Fruit fly (Drosophila melanogaster): Measurements from ENCODE around the gene CG8010.

The CG8010 gene

DNA sequence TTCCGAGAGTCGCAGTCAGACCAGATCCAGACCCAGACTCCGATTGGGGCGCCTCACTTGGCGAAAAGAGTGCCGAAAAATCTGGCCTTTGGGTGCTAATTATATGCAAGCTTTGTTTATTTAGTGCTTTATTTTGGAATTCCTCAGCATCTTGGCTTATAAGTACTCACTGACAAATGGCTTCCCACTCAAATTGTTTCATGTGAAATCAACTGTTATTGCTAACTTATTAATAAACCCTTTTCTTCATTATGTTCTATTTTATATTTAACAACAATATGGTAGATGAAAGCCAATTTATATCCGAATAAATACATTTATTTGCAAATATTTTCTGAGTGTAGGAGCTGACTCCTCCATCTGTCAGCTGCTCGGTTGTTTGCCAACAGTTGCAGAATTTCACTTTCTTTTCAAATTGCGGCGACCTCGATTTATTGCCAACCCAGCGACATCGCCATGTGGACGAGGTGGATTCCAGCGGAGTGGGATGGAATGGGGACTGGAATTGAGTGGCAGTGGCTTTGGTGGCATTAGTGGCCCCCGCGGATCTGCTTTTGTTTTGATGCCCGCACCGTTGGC, 38.8 kb downstream of the CG8010 start:
- peak; percentile 54 for TF ChIP-seq Pif1B (GFP tag; optimal IDR thresholded peaks at IDR 0.05)
- no peak for TF ChIP-seq rn (GFP tag; IDR thresholded peaks at IDR 0.05)
- peak; percentile 82 for TF ChIP-seq CG8301 (tag; optimal IDR thresholded peaks at IDR 0.05)
- TF ChIP-seq CG10348 (GFP tag; IDR thresholded peaks at IDR 0.05) = no peak
- TF ChIP-seq D1 (tag; optimal IDR thresholded peaks at IDR 0.05) = peak; percentile 45
- TF ChIP-seq CG12605 (GFP tag; IDR thresholded peaks at IDR 0.05) = 0 out of 2 replicates have a peak, but pooled peaks have one; percentile 11
- TF ChIP-seq CG4496 (GFP tag; IDR thresholded peaks at IDR 0.05) = no peak
- TF ChIP-seq fd96Ca (GFP tag; IDR thresholded peaks at IDR 0.05) = 0 out of 3 replicates have a peak, but pooled peaks have one; percentile 31
- TF ChIP-seq Pif1A (GFP tag; optimal IDR thresholded peaks at IDR 0.05) = peak; percentile 74
- TF ChIP-seq CG8159 (tag; optimal IDR thresholded peaks at IDR 0.05) = peak; percentile 66
- TF ChIP-seq CG13204 (GFP tag; optimal IDR thresholded peaks at IDR 0.05) = no peak
- TF ChIP-seq EcR (GFP tag; optimal IDR thresholded peaks at IDR 0.05) = no peak
- TF ChIP-seq CG14655 (GFP tag; optimal IDR thresholded peaks at IDR 0.05) = peak; percentile 79
- TF ChIP-seq CG17806 (tag; optimal IDR thresholded peaks at IDR 0.05) = peak; percentile 51
- TF ChIP-seq CG34367 (tag; optimal IDR thresholded peaks at IDR 0.05) = peak; percentile 20
- TF ChIP-seq CG15710 (tag; optimal IDR thresholded peaks at IDR 0.05) = peak; percentile 49
- peak; percentile 42; the same call in 1 of the 2 replicates for TF ChIP-seq Ets98B (GFP tag; IDR thresholded peaks at IDR 0.05)

DNA sequence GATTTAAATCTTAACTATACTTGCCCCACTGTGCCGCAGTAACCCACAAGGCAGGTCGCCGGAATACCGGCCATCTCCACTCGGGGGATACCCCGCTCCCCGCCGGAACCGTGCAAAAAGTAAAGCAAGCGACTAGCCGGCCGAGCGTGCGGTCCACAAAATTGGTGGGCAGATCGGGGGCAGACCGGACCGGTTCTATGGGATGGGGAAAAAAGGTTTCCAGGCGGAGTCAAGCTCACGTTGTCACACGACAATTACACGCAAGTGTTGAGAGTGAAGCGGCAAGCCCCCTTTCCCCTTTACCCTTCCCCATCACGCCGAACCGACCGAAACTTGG, 43.4 kb downstream of the CG8010 start:
- TF ChIP-seq CG12605 (GFP tag; IDR thresholded peaks at IDR 0.05) (no peak), Ets98B (GFP tag; IDR thresholded peaks at IDR 0.05) (no peak), Pif1A (GFP tag; optimal IDR thresholded peaks at IDR 0.05) (no peak), D1 (tag; optimal IDR thresholded peaks at IDR 0.05) (no peak), fd96Ca (GFP tag; IDR thresholded peaks at IDR 0.05) (no peak), CG8159 (tag; optimal IDR thresholded peaks at IDR 0.05) (no peak), CG13204 (GFP tag; optimal IDR thresholded peaks at IDR 0.05) (peak; percentile 93), CG32121 (GFP tag; IDR thresholded peaks at IDR 0.05) (0 out of 2 replicates have a peak, but pooled peaks have one; percentile 12), CG8301 (tag; optimal IDR thresholded peaks at IDR 0.05) (no peak), rn (GFP tag; IDR thresholded peaks at IDR 0.05) (no peak), CG9948 (tag; optimal IDR thresholded peaks at IDR 0.05) (no peak), CG15710 (tag; optimal IDR thresholded peaks at IDR 0.05) (no peak), CG14655 (GFP tag; optimal IDR thresholded peaks at IDR 0.05) (no peak), CG10348 (GFP tag; IDR thresholded peaks at IDR 0.05) (0 out of 2 replicates have a peak, but pooled peaks have one; percentile 28), CG34367 (tag; optimal IDR thresholded peaks at IDR 0.05) (no peak), Snoo (tag; optimal IDR thresholded peaks at IDR 0.05) (no peak), EcR (GFP tag; optimal IDR thresholded peaks at IDR 0.05) (peak; percentile 35), gl (tag; optimal IDR thresholded peaks at IDR 0.05) (no peak), CG4496 (GFP tag; IDR thresholded peaks at IDR 0.05) (peak; percentile 74)

DNA sequence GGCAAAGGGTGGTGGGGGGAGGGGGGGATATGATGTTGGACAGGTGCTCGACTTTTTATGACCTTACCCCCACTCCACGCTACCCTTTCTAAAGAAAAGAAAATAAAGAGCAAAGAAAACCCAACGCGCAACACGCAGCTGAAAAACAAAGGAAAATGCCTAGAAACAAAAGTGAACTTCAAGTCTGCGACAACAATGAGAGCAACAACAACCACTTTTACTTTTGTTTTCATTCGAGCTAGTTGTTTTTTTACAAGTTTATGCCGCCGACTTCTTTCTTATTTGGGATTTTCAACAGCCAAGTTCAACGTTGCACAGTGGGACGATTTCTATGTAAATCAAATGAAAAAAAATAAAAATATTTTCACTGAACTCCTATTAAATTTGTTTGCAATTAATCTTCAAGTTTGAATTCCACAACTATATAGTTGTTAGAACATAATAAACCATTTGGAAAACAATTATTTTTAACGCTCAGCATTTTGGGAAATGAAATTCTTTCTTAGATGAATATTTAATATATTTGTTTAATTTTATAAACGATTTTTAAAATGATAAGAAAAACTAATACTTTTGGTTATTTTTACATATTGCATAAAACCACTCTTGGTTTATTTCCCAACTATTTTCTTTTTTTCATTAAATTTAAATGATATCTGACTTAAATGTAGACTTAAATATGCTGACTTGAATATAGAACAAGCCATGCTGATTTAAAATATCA, 44.0 kb downstream of the CG8010 start:
- TF ChIP-seq CG4496 (GFP tag; IDR thresholded peaks at IDR 0.05) (no peak), CG14655 (GFP tag; optimal IDR thresholded peaks at IDR 0.05) (peak; percentile 72), CG8159 (tag; optimal IDR thresholded peaks at IDR 0.05) (peak; percentile 81), CG9948 (tag; optimal IDR thresholded peaks at IDR 0.05) (peak; percentile 74), Pif1A (GFP tag; optimal IDR thresholded peaks at IDR 0.05) (no peak), D1 (tag; optimal IDR thresholded peaks at IDR 0.05) (peak; percentile 32), Ets98B (GFP tag; IDR thresholded peaks at IDR 0.05) (no peak; the same call in 1 of the 2 replicates), CG13204 (GFP tag; optimal IDR thresholded peaks at IDR 0.05) (no peak), CG17806 (tag; optimal IDR thresholded peaks at IDR 0.05) (peak; percentile 43), CG10348 (GFP tag; IDR thresholded peaks at IDR 0.05) (no peak), CG32121 (GFP tag; IDR thresholded peaks at IDR 0.05) (no peak), rn (GFP tag; IDR thresholded peaks at IDR 0.05) (no peak), CG34367 (tag; optimal IDR thresholded peaks at IDR 0.05) (peak; percentile 24), fd96Ca (GFP tag; IDR thresholded peaks at IDR 0.05) (no peak), CG15710 (tag; optimal IDR thresholded peaks at IDR 0.05) (peak; percentile 60), CG8301 (tag; optimal IDR thresholded peaks at IDR 0.05) (peak; percentile 47), Pif1B (GFP tag; optimal IDR thresholded peaks at IDR 0.05) (no peak), gl (tag; optimal IDR thresholded peaks at IDR 0.05) (no peak), EcR (GFP tag; optimal IDR thresholded peaks at IDR 0.05) (no peak), CG12605 (GFP tag; IDR thresholded peaks at IDR 0.05) (no peak), Snoo (tag; optimal IDR thresholded peaks at IDR 0.05) (peak; percentile 33)

DNA sequence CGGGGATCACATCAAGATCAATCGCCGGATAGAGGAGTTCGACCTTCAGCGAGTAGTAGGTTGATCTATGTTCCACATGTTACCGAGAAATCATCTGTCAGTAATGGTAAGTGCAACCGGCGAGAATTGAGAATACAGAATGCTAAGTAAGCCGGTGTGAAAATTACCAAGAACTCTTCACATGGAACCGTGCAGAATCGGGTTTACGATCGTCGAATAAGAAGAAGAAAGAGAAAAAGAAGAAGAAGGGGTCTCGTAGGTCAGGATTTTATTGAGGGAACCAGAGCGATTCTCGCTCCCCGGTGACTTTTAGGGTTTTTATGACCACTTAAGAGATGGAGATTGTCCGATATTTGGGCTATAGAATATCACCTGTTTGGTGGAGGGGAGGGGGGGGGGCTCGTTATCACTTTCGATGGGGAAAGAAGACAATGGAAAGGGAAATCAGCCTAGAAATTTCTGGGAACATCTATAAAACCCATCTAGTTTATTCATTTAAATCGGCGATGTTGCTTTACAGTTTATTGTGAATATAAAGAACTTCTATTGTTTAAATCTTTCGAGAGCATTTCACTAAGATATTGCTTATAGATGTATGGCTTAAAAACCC, 47.6 kb downstream of the CG8010 start:
- no peak for TF ChIP-seq CG12605 (GFP tag; IDR thresholded peaks at IDR 0.05)
- TF ChIP-seq Pif1A (GFP tag; optimal IDR thresholded peaks at IDR 0.05) = no peak
- TF ChIP-seq CG34367 (tag; optimal IDR thresholded peaks at IDR 0.05) = no peak
- TF ChIP-seq Snoo (tag; optimal IDR thresholded peaks at IDR 0.05) = no peak
- no peak for TF ChIP-seq Pif1B (GFP tag; optimal IDR thresholded peaks at IDR 0.05)
- TF ChIP-seq EcR (GFP tag; optimal IDR thresholded peaks at IDR 0.05) = no peak
- no peak for TF ChIP-seq rn (GFP tag; IDR thresholded peaks at IDR 0.05)
- TF ChIP-seq gl (tag; optimal IDR thresholded peaks at IDR 0.05) = no peak
- no peak for TF ChIP-seq CG14655 (GFP tag; optimal IDR thresholded peaks at IDR 0.05)
- no peak for TF ChIP-seq Ets98B (GFP tag; IDR thresholded peaks at IDR 0.05)

DNA sequence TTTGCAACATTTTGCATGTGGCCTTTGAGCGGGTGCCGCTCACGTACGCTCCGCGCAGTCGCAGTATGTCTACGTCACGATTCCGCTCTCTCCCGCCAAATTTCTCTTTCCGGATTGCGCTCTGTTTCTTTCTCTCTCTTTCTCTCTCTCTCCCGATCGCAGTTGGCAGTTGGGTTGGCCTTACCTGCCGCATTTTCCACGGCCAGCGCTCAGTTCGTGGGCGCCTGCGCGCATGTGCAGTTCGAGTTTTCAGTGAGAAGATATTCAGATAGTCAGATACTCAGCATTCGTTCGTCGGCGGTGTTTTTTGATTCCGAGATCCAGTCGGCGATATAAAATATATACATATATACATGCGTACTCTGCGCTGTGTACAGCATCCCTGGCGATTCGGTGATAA, 48.3 kb downstream of the CG8010 start, which contains the start of gene CG7884:
Gene CG7884, plus strand, starts transcription at position 208 of the 400 bp plus-strand sequence.
- TF ChIP-seq CG15710 (tag; optimal IDR thresholded peaks at IDR 0.05) (no peak), rn (GFP tag; IDR thresholded peaks at IDR 0.05) (no peak), EcR (GFP tag; optimal IDR thresholded peaks at IDR 0.05) (peak; percentile 12), CG4496 (GFP tag; IDR thresholded peaks at IDR 0.05) (peak; percentile 69), CG13204 (GFP tag; optimal IDR thresholded peaks at IDR 0.05) (peak; percentile 64), Pif1A (GFP tag; optimal IDR thresholded peaks at IDR 0.05) (peak; percentile 19), CG12605 (GFP tag; IDR thresholded peaks at IDR 0.05) (0 out of 2 replicates have a peak, but pooled peaks have one; percentile 9), Ets98B (GFP tag; IDR thresholded peaks at IDR 0.05) (peak; percentile 22; the same call in 1 of the 2 replicates), CG17806 (tag; optimal IDR thresholded peaks at IDR 0.05) (no peak), Pif1B (GFP tag; optimal IDR thresholded peaks at IDR 0.05) (peak; percentile 53)

All from whole organism, pupa.